Worm (Caenorhabditis elegans) whole organism, L2 larva: ENCODE measurements around the gene B0001.7.

Experiments
- C34F6.9 ChIP-seq: fragments of 150-350 bp; optimal IDR thresholded peaks from 2 replicates; lab custom pipeline; 2014; ENCODE audit warnings: missing biosample characterization, missing genetic modification characterization
- Y55F3AM.14 ChIP-seq: fragments of 200-800 bp; sonication (Bioruptor generic); optimal IDR thresholded peaks from 2 replicates; lab custom pipeline; 2018; ENCODE audit warnings: mild to moderate bottlenecking, missing genetic modification characterization, missing compliant biosample characterization
- alr-1 ChIP-seq: fragments of 150-350 bp; optimal IDR thresholded peaks from 2 replicates; lab custom pipeline; 2014; ENCODE audit warnings: missing biosample characterization, missing genetic modification characterization
- aly-2 ChIP-seq: fragments of 150-350 bp; optimal IDR thresholded peaks from 2 replicates; lab custom pipeline; 2014; ENCODE audit warnings: missing biosample characterization, missing genetic modification characterization
- ama-1 ChIP-seq: fragments of 150-350 bp; optimal IDR thresholded peaks from 2 replicates; lab custom pipeline; 2018; ENCODE audit warnings: inconsistent platforms
- blmp-1 ChIP-seq: sonication (generic microtip); optimal IDR thresholded peaks from 2 replicates; lab custom pipeline; 2017; ENCODE audit warnings: missing genetic modification characterization, mild to moderate bottlenecking, missing compliant biosample characterization, antibody characterized with exemption, moderate library complexity; ENCODE audit not compliant: insufficient read depth
- ceh-16 ChIP-seq: fragments of 150-350 bp; optimal IDR thresholded peaks from 2 replicates; lab custom pipeline; 2014; ENCODE audit warnings: missing biosample characterization, missing genetic modification characterization
- egl-27 ChIP-seq: sonication (generic microtip); optimal IDR thresholded peaks from 3 replicates; lab custom pipeline; 2017; ENCODE audit warnings: missing biosample characterization, missing genetic modification reagents, missing genetic modification characterization
- elt-1 ChIP-seq: fragments of 150-350 bp; optimal IDR thresholded peaks from 2 replicates; lab custom pipeline; 2014; ENCODE audit warnings: missing biosample characterization, missing genetic modification characterization
- fos-1 ChIP-seq: fragments of 150-350 bp; optimal IDR thresholded peaks from 2 replicates; lab custom pipeline; 2014; ENCODE audit warnings: missing biosample characterization, missing genetic modification characterization
- gmeb-1 ChIP-seq: fragments of 150-350 bp; optimal IDR thresholded peaks from 2 replicates; lab custom pipeline; 2014; ENCODE audit warnings: missing biosample characterization, missing genetic modification characterization
- lin-11 ChIP-seq: fragments of 150-350 bp; sonication (generic microtip); optimal IDR thresholded peaks from 2 replicates; lab custom pipeline; 2014; ENCODE audit warnings: missing biosample characterization, missing genetic modification characterization, inconsistent platforms, mixed read lengths
- lin-39 ChIP-seq: fragments of 150-350 bp; optimal IDR thresholded peaks from 2 replicates; lab custom pipeline; 2014; ENCODE audit warnings: missing biosample characterization, missing genetic modification reagents, missing genetic modification characterization
- lsy-2 ChIP-seq, 2 experiments: fragments of 150-350 bp in 1 of 2; sonication (generic microtip) in 1 of 2; optimal IDR thresholded peaks; 2 replicates each; lab custom pipeline; 2014 to 2017; ENCODE audit warnings: missing biosample characterization in 2 of 2, missing genetic modification characterization in 2 of 2
- mab-5 ChIP-seq: fragments of 150-350 bp; optimal IDR thresholded peaks from 2 replicates; lab custom pipeline; 2014; ENCODE audit warnings: missing biosample characterization, missing genetic modification characterization
- mdl-1 ChIP-seq, 2 experiments: fragments of 150-350 bp in 1 of 2; sonication (generic microtip) in 1 of 2; optimal IDR thresholded peaks; 2 replicates each; lab custom pipeline; 2017; ENCODE audit warnings: missing biosample characterization in 2 of 2, missing genetic modification characterization in 2 of 2
- nhr-10 ChIP-seq: sonication (generic microtip); optimal IDR thresholded peaks from 2 replicates; lab custom pipeline; 2017; ENCODE audit warnings: missing biosample characterization, missing genetic modification characterization
- nhr-11 ChIP-seq: fragments of 150-350 bp; optimal IDR thresholded peaks from 2 replicates; lab custom pipeline; 2014; ENCODE audit warnings: missing biosample characterization, missing genetic modification characterization
- nhr-12 ChIP-seq: fragments of 150-350 bp; optimal IDR thresholded peaks from 2 replicates; lab custom pipeline; 2014; ENCODE audit warnings: missing biosample characterization, missing genetic modification characterization
- nhr-129 ChIP-seq: fragments of 150-350 bp; optimal IDR thresholded peaks from 2 replicates; lab custom pipeline; 2014; ENCODE audit warnings: missing biosample characterization, missing genetic modification characterization
- nhr-237 ChIP-seq: fragments of 150-350 bp; optimal IDR thresholded peaks from 2 replicates; lab custom pipeline; 2014; ENCODE audit warnings: missing biosample characterization, missing genetic modification characterization
- nhr-25 ChIP-seq: fragments of 150-350 bp; sonication (generic microtip); optimal IDR thresholded peaks from 3 replicates; lab custom pipeline; 2014; ENCODE audit warnings: missing biosample characterization, missing genetic modification characterization
- nhr-6 ChIP-seq: fragments of 150-350 bp; optimal IDR thresholded peaks from 2 replicates; lab custom pipeline; 2014; ENCODE audit warnings: missing biosample characterization, missing genetic modification characterization
- nhr-77 ChIP-seq: fragments of 150-350 bp; optimal IDR thresholded peaks from 2 replicates; lab custom pipeline; 2014; ENCODE audit warnings: missing biosample characterization, missing genetic modification characterization
- peb-1 ChIP-seq: fragments of 150-350 bp; optimal IDR thresholded peaks from 2 replicates; lab custom pipeline; 2014; ENCODE audit warnings: missing biosample characterization, missing genetic modification characterization
- sem-4 ChIP-seq: fragments of 150-350 bp; optimal IDR thresholded peaks from 2 replicates; lab custom pipeline; 2014; ENCODE audit warnings: missing biosample characterization, missing genetic modification reagents, missing genetic modification characterization
- skn-1 ChIP-seq: sonication (generic microtip); optimal IDR thresholded peaks from 2 replicates; lab custom pipeline; 2017; ENCODE audit warnings: missing biosample characterization, missing genetic modification characterization
- sma-9 ChIP-seq, 2 experiments: fragments of 150-350 bp in 1 of 2; sonication (generic microtip) in 1 of 2; optimal IDR thresholded peaks; 2 replicates each; lab custom pipeline; 2014 to 2016; ENCODE audit warnings: missing genetic modification characterization in 2 of 2, mild to moderate bottlenecking in 1 of 2, missing biosample characterization in 1 of 2, missing compliant biosample characterization in 1 of 2, missing genetic modification reagents in 1 of 2, moderate library complexity in 1 of 2
- snpc-4 ChIP-seq: fragments of 150-350 bp; optimal IDR thresholded peaks from 2 replicates; lab custom pipeline; 2014; ENCODE audit warnings: missing biosample characterization, missing genetic modification characterization
- unc-39 ChIP-seq: fragments of 150-350 bp; optimal IDR thresholded peaks from 2 replicates; lab custom pipeline; 2014; ENCODE audit warnings: missing biosample characterization, missing genetic modification characterization
- unc-55 ChIP-seq: fragments of 150-350 bp; sonication (generic microtip); optimal IDR thresholded peaks from 3 replicates; lab custom pipeline; 2014; ENCODE audit warnings: missing biosample characterization, missing genetic modification reagents, missing genetic modification characterization
- unc-62 ChIP-seq: fragments of 150-350 bp; optimal IDR thresholded peaks from 2 replicates; lab custom pipeline; 2014; ENCODE audit warnings: missing biosample characterization, missing genetic modification reagents, missing genetic modification characterization
- zag-1 ChIP-seq: fragments of 150-350 bp; optimal IDR thresholded peaks from 2 replicates; lab custom pipeline; 2014; ENCODE audit warnings: missing biosample characterization, missing genetic modification characterization
- ztf-11 ChIP-seq: sonication (generic microtip); optimal IDR thresholded peaks from 2 replicates; lab custom pipeline; 2017; ENCODE audit warnings: missing biosample characterization, missing genetic modification characterization
- ztf-4 ChIP-seq: fragments of 150-350 bp; optimal IDR thresholded peaks from 2 replicates; lab custom pipeline; 2014; ENCODE audit warnings: missing biosample characterization, missing genetic modification characterization

B0001.7 gene

ce11 chrIV:12110339-12110738 is 43.7 kb downstream of the B0001.7 start, which contains the start of gene col-129:
TSS of gene col-129 (minus strand) at chrIV:12110439.
- TF ChIP-seq gmeb-1 (no peak), nhr-12 (tag; lab: Kevin White, UChicago) (no peak)

ce11 chrIV:12109743-12110142 is 44.3 kb downstream of the B0001.7 start:
- TF ChIP-seq ceh-16 (tag; lab: Kevin White, UChicago): no peak
- TF ChIP-seq Y55F3AM.14: no peak
- TF ChIP-seq egl-27 (tag; lab: Kevin White, UChicago): no peak
- no peak for TF ChIP-seq nhr-129 (tag; lab: Kevin White, UChicago)
- no peak for TF ChIP-seq C34F6.9
- no peak for TF ChIP-seq lin-11
- no peak for TF ChIP-seq nhr-237 (tag; lab: Kevin White, UChicago)
- TF ChIP-seq unc-39 (tag; lab: Kevin White, UChicago): no peak
- TF ChIP-seq snpc-4 (tag; lab: Kevin White, UChicago): no peak
- TF ChIP-seq zag-1 (tag; lab: Kevin White, UChicago): no peak
- no peak for TF ChIP-seq fos-1 (tag; lab: Kevin White, UChicago)
- TF ChIP-seq skn-1 (tag; lab: Kevin White, UChicago): no peak
- no peak for TF ChIP-seq sem-4 (tag; lab: Kevin White, UChicago)
- TF ChIP-seq ztf-4 (tag; lab: Kevin White, UChicago): no peak
- no peak for TF ChIP-seq ztf-11 (tag; lab: Kevin White, UChicago)
- TF ChIP-seq nhr-77: no peak
- TF ChIP-seq nhr-11: no peak
- no peak for TF ChIP-seq peb-1 (tag; lab: Kevin White, UChicago)
- TF ChIP-seq mab-5: no peak
- TF ChIP-seq nhr-6 (tag; lab: Kevin White, UChicago): no peak

- TF ChIP-seq nhr-6 (tag; lab: Kevin White, UChicago): no peak
- no peak for TF ChIP-seq mdl-1 (tag; optimal IDR thresholded peaks at IDR 0.05; lab: Kevin White, UChicago)
- TF ChIP-seq skn-1 (tag; lab: Kevin White, UChicago): no peak
- TF ChIP-seq sem-4 (tag; lab: Kevin White, UChicago): no peak
- no peak for TF ChIP-seq lin-39 (tag; lab: Kevin White, UChicago)
- no peak for TF ChIP-seq egl-27 (tag; lab: Kevin White, UChicago)
- TF ChIP-seq nhr-129 (tag; lab: Kevin White, UChicago): no peak
- no peak for TF ChIP-seq ztf-11 (tag; lab: Kevin White, UChicago)
- TF ChIP-seq nhr-11: no peak
- TF ChIP-seq ama-1 (lab: Kevin White, UChicago): no peak
- no peak for TF ChIP-seq alr-1 (tag; lab: Kevin White, UChicago)
- no peak for TF ChIP-seq unc-62 (GFP tag; lab: Kevin White, UChicago)
- TF ChIP-seq nhr-77: no peak
- no peak for TF ChIP-seq snpc-4 (tag; lab: Kevin White, UChicago)
- TF ChIP-seq sma-9 (GFP tag; optimal IDR thresholded peaks at IDR 0.05; lab: Kevin White, UChicago): no peak
- no peak for TF ChIP-seq sma-9 (tag; optimal IDR thresholded peaks at IDR 0.05; lab: Kevin White, UChicago)
- TF ChIP-seq nhr-10: no peak
These were observed 44.9 kb downstream of the B0001.7 start for ce11 chrIV:12108984-12109657.

- TF ChIP-seq unc-55 (GFP tag; lab: Kevin White, UChicago) (no peak), nhr-25 (no peak), mab-5 (no peak), nhr-237 (tag; lab: Kevin White, UChicago) (no peak), nhr-6 (tag; lab: Kevin White, UChicago) (no peak), lsy-2 (tag; optimal IDR thresholded peaks at IDR 0.05; lab: Kevin White, UChicago) (no peak), elt-1 (tag; lab: Kevin White, UChicago) (no peak), nhr-10 (no peak), unc-39 (tag; lab: Kevin White, UChicago) (no peak), sma-9 (GFP tag; optimal IDR thresholded peaks at IDR 0.05; lab: Kevin White, UChicago) (no peak), sma-9 (tag; optimal IDR thresholded peaks at IDR 0.05; lab: Kevin White, UChicago) (no peak), alr-1 (tag; lab: Kevin White, UChicago) (no peak), sem-4 (tag; lab: Kevin White, UChicago) (no peak), blmp-1 (no peak), ztf-4 (tag; lab: Kevin White, UChicago) (no peak), aly-2 (no peak), skn-1 (tag; lab: Kevin White, UChicago) (no peak), ama-1 (lab: Kevin White, UChicago) (no peak), egl-27 (tag; lab: Kevin White, UChicago) (no peak), ztf-11 (tag; lab: Kevin White, UChicago) (no peak)
These were observed 48.5 kb downstream of the B0001.7 start, which contains the start of gene M18.3 for ce11 chrIV:12105558-12105957. TSS of gene M18.3 (plus strand) at chrIV:12105858.
